Fruit fly (Drosophila melanogaster) whole organism, pupa: Measurements from ENCODE around the gene CG14931.

ENCODE experiments used
- CG10348 ChIP-seq: fragments of 200-800 bp; sonication (Bioruptor generic); IDR thresholded peaks from 2 replicates; pipeline ENCODE4 v1.3.6; 2022; ENCODE audit warnings: missing biosample characterization, missing genetic modification characterization
- CG14655 ChIP-seq: fragments of 200-800 bp; sonication (Bioruptor generic); optimal IDR thresholded peaks from 3 replicates; lab custom pipeline; 2017; ENCODE audit warnings: mild to moderate bottlenecking, missing biosample characterization, missing genetic modification reagents, missing genetic modification characterization
- CG17806 ChIP-seq: fragments of 200-800 bp; sonication (Bioruptor generic); optimal IDR thresholded peaks from 2 replicates; lab custom pipeline; 2018; ENCODE audit warnings: missing biosample characterization, mild to moderate bottlenecking, missing genetic modification characterization, moderate library complexity
- CG8159 ChIP-seq: fragments of 200-800 bp; sonication (Bioruptor generic); optimal IDR thresholded peaks from 3 replicates; lab custom pipeline; 2018; ENCODE audit warnings: missing biosample characterization, mild to moderate bottlenecking, missing genetic modification characterization, moderate library complexity
- CG9948 ChIP-seq: fragments of 200-800 bp; sonication (Bioruptor generic); optimal IDR thresholded peaks from 2 replicates; lab custom pipeline; 2018; ENCODE audit warnings: missing biosample characterization, mild to moderate bottlenecking, missing genetic modification characterization, moderate library complexity
- EcR ChIP-seq: fragments of 200-800 bp; sonication (Bioruptor generic); optimal IDR thresholded peaks from 3 replicates; lab custom pipeline; 2019; ENCODE audit warnings: missing biosample characterization, missing genetic modification characterization, mild to moderate bottlenecking, moderate library complexity, missing genetic modification reagents
- Pif1A ChIP-seq: fragments of 200-800 bp; sonication (Bioruptor generic); optimal IDR thresholded peaks from 3 replicates; lab custom pipeline; 2016; ENCODE audit warnings: missing biosample characterization, missing genetic modification characterization
- Snoo ChIP-seq: fragments of 200-800 bp; sonication (Bioruptor generic); optimal IDR thresholded peaks from 3 replicates; lab custom pipeline; 2017; ENCODE audit warnings: missing biosample characterization, mild to moderate bottlenecking, missing genetic modification characterization, inconsistent platforms
- gl ChIP-seq: fragments of 200-800 bp; sonication (Bioruptor generic); optimal IDR thresholded peaks from 2 replicates; lab custom pipeline; 2018; ENCODE audit warnings: missing biosample characterization, mild to moderate bottlenecking, missing genetic modification characterization

- no peak for TF ChIP-seq CG14655 (GFP tag; lab: Kevin White, UChicago)
- TF ChIP-seq CG9948 (tag; lab: Kevin White, UChicago) = no peak
- TF ChIP-seq CG10348 (GFP tag; lab: Robert Waterston, UW) = no peak
- no peak for TF ChIP-seq EcR (GFP tag; lab: Kevin White, UChicago)
- no peak for TF ChIP-seq gl
- TF ChIP-seq Snoo = no peak
- no peak for TF ChIP-seq CG17806 (tag; lab: Kevin White, UChicago)
- TF ChIP-seq CG8159 (tag; lab: Kevin White, UChicago) = no peak
- TF ChIP-seq Pif1A = no peak
Measured at dm6 chr2L:11789690-11790089, 1.6 kb downstream of the CG14931 start, which contains the start of gene CG14932.
